4 worm cellular contexts compared by ENCODE assay signal in genomic region chrV:9767941-9768340, ce11.
TF ChIP-seq lines count a peak whose summit lies in the region.

No protein-coding gene starts in this region.

TF ChIP-seq in whole organism, L1 larva, 84 proteins besides CTCF, POLR2A, EP300 and RAD21:
- TF ChIP-seq ces-1 (GFP tag; optimal IDR thresholded peaks at IDR 0.05; lab: Kevin White, UChicago) (peak; percentile 97), efl-1 (optimal IDR thresholded peaks at IDR 0.05; lab: Kevin White, UChicago) (no peak), efl-1 (GFP tag; optimal IDR thresholded peaks at IDR 0.05 in 1 of 2; lab: Kevin White, UChicago) (peak in 1 of 2 experiments; percentile 58), jun-1 (tag; optimal IDR thresholded peaks at IDR 0.05; lab: Kevin White, UChicago) (no peak), fkh-10 (GFP tag; optimal IDR thresholded peaks at IDR 0.05; lab: Kevin White, UChicago) (peak; percentile 34), C34B4.2 (tag; optimal IDR thresholded peaks at IDR 0.05; lab: Kevin White, UChicago) (no peak), lin-14 (GFP tag; optimal IDR thresholded peaks at IDR 0.05; lab: Kevin White, UChicago) (peak; percentile 22)

TF ChIP-seq in whole organism, L3 larva, 47 proteins besides CTCF, POLR2A, EP300 and RAD21:
- TF ChIP-seq unc-62 (GFP tag; optimal IDR thresholded peaks at IDR 0.05; lab: Kevin White, UChicago) (no peak), unc-39 (tag; optimal IDR thresholded peaks at IDR 0.05; lab: Kevin White, UChicago) (no peak), ceh-16 (tag; optimal IDR thresholded peaks at IDR 0.05; lab: Kevin White, UChicago) (no peak), nfya-1 (tag; optimal IDR thresholded peaks at IDR 0.05; lab: Kevin White, UChicago; ENCODE audit: insufficient read depth) (no peak), fkh-10 (GFP tag; optimal IDR thresholded peaks at IDR 0.05; lab: Kevin White, UChicago) (peak; percentile 24)

TF ChIP-seq in whole organism, L4 larva, 104 proteins besides CTCF, POLR2A, EP300 and RAD21:
- no peak for TF ChIP-seq lin-1 (GFP tag; IDR thresholded peaks at IDR 0.05; lab: Robert Waterston, UW)
- TF ChIP-seq fkh-10 (GFP tag; optimal IDR thresholded peaks at IDR 0.05; lab: Kevin White, UChicago), result peak; percentile 30
- TF ChIP-seq ces-1 (GFP tag; optimal IDR thresholded peaks at IDR 0.05; lab: Kevin White, UChicago), result peak; percentile 96
- TF ChIP-seq ztf-11 (tag; optimal IDR thresholded peaks at IDR 0.05; lab: Kevin White, UChicago), result no peak
- no peak for TF ChIP-seq attf-4 (tag; optimal IDR thresholded peaks at IDR 0.05; lab: Kevin White, UChicago)
- TF ChIP-seq nhr-28 (tag; optimal IDR thresholded peaks at IDR 0.05; lab: Kevin White, UChicago), result no peak
- TF ChIP-seq ctbp-1 (GFP tag; IDR thresholded peaks at IDR 0.05; lab: Robert Waterston, UW), result peak; percentile 68
- TF ChIP-seq dmd-6 (GFP tag; IDR thresholded peaks at IDR 0.05; lab: Robert Waterston, UW), result no peak
- no peak for TF ChIP-seq jun-1 (tag; optimal IDR thresholded peaks at IDR 0.05; lab: Kevin White, UChicago)

TF ChIP-seq in whole organism, mixed stage, embryonic, 35 proteins besides CTCF, POLR2A, EP300 and RAD21:
- peak; percentile 50 for TF ChIP-seq zip-8 (tag; optimal IDR thresholded peaks at IDR 0.05; lab: Kevin White, UChicago)
- TF ChIP-seq nhr-237 (tag; optimal IDR thresholded peaks at IDR 0.05; lab: Kevin White, UChicago), result no peak
- no peak for TF ChIP-seq lsy-2 (tag; optimal IDR thresholded peaks at IDR 0.05; lab: Kevin White, UChicago)
- peak; percentile 100 for TF ChIP-seq ces-1 (GFP tag; optimal IDR thresholded peaks at IDR 0.05; lab: Kevin White, UChicago)

Comparison
In these comparisons a context has a peak if more than half of its experiments do, and no peak if none do; other contexts are left out.
1. Of the 29 proteins assayed by ChIP-seq in both whole organism, L4 larva and whole organism, L1 larva: peak only in whole organism, L4 larva: none; only in whole organism, L1 larva: none; in both: ces-1 and fkh-10; in neither: 27.